Worm (Caenorhabditis elegans) whole organism, L4/young adult: ENCODE results near the gene hpo-33.

Experiments used
- W03F9.2 ChIP-seq: fragments of 150-350 bp; optimal IDR thresholded peaks from 2 replicates; lab custom pipeline; 2014; ENCODE audit warnings: missing biosample characterization, missing genetic modification characterization
- dao-5 ChIP-seq: sonication (generic microtip); optimal IDR thresholded peaks from 2 replicates; lab custom pipeline; 2016; ENCODE audit warnings: missing genotype, missing genetic modification characterization, moderate library complexity, missing compliant biosample characterization
- him-1 ChIP-seq: sonication (generic microtip); optimal IDR thresholded peaks from 2 replicates; lab custom pipeline; 2016; ENCODE audit warnings: missing genotype, missing genetic modification reagents, missing genetic modification characterization, missing compliant biosample characterization

Gene hpo-33

DNA sequence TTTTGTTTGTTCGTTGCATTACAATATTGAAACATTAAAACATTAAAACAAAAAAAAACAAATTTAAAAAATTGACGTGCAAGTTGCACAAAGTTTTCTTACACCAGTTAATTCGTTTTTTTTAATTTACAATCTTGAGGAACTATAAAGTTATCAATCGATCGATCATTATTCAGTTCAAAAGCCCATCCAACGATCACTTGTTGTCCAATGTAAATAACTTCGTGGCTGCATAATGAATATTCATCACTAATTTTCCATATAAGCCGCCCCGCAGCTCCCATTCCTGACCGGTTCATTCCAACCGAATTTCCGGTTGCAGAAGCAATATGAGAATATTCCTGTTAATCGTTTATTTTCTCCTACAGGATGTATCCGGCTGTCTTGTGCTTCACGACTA, at the start of gene hpo-33:
TSS of gene hpo-33 (plus strand) at position 301 of the 400 bp plus-strand sequence.
- TF ChIP-seq dao-5 (tag; lab: Kevin White, UChicago) = no peak
- no peak for TF ChIP-seq W03F9.2 (tag; lab: Kevin White, UChicago)
- no peak for TF ChIP-seq him-1 (tag; lab: Kevin White, UChicago)

DNA sequence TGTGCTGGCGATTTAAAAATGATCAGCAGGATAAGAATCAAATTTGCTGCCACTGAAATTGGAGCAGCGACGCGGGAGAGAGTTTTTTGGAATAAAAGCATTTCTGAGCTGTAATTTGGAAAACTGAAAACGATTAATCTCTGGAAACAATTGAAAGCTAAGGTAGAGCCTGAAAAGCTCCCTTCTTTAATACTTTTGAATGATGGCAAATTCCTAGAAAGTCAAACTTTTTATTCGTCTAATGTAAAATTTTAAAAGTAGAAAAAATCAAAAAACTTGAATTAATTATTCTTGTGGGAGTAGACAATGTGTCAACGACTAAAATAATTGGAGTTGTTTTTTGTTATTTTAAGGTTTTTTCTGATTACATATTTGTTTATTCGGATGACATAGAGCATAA, 42.2 kb upstream of the hpo-33 start, which contains the start of gene str-217:
TSS of gene str-217 (minus strand) at position 101 of the 400 bp plus-strand sequence.
- TF ChIP-seq him-1 (tag; lab: Kevin White, UChicago) (no peak), dao-5 (tag; lab: Kevin White, UChicago) (no peak), W03F9.2 (tag; lab: Kevin White, UChicago) (no peak)

DNA sequence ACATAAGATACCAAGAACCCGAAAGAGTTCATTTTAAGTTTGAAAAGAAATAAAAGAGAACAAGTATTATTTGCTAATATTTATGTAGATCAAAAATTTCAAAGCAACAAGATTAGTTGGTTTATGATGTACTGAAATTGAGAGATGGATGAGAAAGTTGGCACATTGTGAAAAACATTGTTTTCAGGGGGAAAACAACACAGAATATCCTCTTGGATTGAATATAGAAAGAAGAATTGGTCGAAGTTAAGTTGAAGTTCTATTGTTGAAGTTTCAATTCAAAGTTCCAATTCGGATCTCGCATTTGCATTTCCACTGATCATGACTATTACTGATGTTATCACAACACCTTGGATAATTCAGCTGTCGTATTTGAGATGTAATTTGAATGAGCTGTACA, 41.7 kb upstream of the hpo-33 start:
- TF ChIP-seq dao-5 (tag; lab: Kevin White, UChicago) (no peak), him-1 (tag; lab: Kevin White, UChicago) (no peak)

DNA sequence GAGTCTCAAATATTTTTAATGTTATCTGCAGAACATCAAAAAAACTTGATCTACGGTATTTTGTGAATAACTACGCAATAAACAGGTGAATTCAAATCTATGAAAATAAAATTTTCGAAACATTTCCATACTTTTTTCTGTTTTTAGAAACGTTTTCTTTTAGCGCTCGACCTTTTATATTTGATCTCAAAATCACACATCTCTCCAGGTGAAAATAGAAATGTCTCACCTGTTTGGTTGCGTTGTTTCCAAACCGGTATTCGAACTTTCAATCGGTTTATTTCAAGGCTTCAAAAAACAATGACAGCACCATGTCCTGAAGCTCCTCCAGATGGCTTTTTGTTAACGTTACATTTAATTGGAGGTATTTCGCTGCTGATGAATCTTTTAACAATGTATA, 41.2 kb upstream of the hpo-33 start, which contains the start of gene sri-9:
TSS of gene sri-9 (plus strand) at position 301 of the 400 bp plus-strand sequence.
- TF ChIP-seq him-1 (tag; lab: Kevin White, UChicago) (no peak), dao-5 (tag; lab: Kevin White, UChicago) (no peak), W03F9.2 (tag; lab: Kevin White, UChicago) (no peak)

DNA sequence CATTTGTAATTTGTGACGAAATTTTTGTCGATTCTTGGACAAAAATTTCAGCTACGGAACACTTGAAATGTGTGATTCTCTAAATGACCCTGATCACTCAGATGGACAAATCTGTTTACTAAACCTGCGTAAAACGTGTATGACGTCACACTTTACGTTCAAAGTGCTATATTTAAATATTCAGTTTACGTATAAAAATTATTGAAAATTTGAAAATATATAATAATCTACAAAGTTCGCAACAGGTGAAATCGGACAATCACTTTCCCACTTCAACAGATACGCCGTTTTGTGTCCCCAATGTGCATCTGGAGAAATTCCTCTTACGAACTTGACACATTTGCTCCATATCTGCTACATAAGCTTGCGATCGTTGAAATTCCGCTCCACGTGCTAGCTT, 37.2 kb upstream of the hpo-33 start, which contains the start of gene srh-131:
TSS of gene srh-131 (plus strand) at position 301 of the 400 bp plus-strand sequence.
- no peak for TF ChIP-seq him-1 (tag; lab: Kevin White, UChicago)
- no peak for TF ChIP-seq dao-5 (tag; lab: Kevin White, UChicago)
- no peak for TF ChIP-seq W03F9.2 (tag; lab: Kevin White, UChicago)

DNA sequence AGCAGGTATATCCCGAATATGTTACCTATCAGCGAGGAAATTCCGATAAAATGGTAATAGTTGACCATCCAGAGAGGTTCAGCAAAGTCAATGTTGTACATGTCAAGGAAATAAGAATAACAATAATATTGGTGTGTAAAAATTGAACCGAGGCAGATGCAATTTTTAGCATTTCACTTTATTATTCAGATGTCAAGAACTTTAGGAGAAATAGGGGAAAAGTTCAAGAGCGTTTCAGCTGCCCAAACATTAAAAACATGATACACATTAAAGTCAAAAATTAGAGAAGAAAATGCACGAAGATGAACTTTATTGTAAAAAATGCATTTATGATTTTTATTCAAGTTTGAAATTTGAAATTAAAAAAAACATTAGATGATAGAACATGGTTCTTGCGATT, 34.1 kb upstream of the hpo-33 start, which contains the start of gene sri-69:
TSS of gene sri-69 (minus strand) at position 101 of the 400 bp plus-strand sequence.
- TF ChIP-seq him-1 (tag; lab: Kevin White, UChicago) = no peak
- no peak for TF ChIP-seq dao-5 (tag; lab: Kevin White, UChicago)
- no peak for TF ChIP-seq W03F9.2 (tag; lab: Kevin White, UChicago)

DNA sequence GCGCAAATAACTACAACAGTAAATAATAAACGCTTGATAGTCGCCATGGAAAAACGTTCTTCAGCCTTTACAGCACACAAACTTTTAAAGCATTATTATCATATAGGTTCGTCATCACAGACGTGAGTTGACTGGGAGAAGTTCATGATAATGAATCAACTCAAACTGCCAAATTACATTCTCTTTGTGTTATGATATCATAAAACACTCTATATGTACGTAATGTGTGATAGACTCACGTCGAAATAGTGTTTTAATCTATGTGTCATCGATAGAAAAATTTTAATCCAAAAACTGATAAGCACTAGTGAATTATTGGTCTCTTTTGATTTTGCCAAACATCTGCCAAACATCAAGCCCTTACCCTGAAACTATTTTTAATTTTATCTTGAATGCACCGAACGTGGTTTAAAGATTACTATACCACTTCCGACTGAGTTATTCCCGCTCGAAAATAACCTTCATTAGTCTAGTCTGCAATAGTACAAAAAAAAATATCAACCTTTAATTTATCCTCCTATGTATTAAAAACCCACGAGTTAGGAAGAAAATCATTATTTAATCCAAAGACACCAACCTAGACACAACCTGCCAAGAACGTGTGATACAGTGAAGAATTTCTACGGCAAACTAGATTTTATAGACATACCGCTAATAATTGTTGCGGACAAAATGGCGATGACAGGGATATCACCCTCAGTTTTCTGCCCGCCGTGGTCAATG, 32.9 kb upstream of the hpo-33 start, which contains the start of the genes clc-12 and clec-240:
TSS of gene clc-12 (minus strand) at position 47 of the 723 bp plus-strand sequence.
TSS of gene clec-240 (plus strand) at position 673 of the 723 bp plus-strand sequence.
- no peak for TF ChIP-seq him-1 (tag; lab: Kevin White, UChicago)
- TF ChIP-seq dao-5 (tag; lab: Kevin White, UChicago) = no peak

DNA sequence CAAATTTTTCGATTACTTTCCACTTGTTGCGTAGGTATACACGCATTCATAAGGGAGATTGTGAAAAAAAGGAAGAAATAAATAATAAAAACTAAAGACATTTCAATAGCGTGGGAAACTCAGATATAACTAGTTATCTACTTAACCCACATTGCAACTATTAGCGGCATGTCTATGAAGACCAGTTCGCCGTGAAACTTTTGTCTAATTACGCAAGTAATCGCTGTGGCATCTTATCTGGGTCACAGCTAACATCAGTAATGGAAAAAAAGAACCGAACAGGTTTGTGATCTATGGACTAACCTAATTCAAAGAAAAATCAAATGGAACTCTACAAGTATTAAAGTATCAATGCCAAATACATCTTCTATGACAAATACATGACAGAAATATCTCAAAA, 29.1 kb upstream of the hpo-33 start, which contains the start of gene clec-241:
TSS of gene clec-241 (minus strand) at position 101 of the 400 bp plus-strand sequence.
- TF ChIP-seq dao-5 (tag; lab: Kevin White, UChicago) (no peak), him-1 (tag; lab: Kevin White, UChicago) (no peak), W03F9.2 (tag; lab: Kevin White, UChicago) (no peak)

DNA sequence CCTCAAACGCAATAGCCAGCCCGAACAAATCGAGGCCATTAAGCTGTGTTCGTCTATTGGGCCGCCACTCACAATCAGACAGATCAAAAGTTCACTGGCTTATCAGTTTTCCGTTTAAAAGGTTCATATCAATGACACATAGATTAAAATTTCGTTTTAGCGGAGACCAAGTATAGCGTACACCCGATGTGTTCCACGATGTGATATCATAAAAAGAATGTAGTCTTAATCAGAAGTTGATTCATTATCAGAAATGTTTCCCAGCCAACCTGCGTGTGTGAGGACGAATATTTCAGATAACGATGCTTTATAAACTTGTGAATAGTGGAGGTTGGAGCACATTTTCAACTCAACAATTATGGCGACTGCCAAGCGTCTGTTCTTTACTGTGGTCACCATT, 28.3 kb upstream of the hpo-33 start, which contains the start of gene clc-13:
TSS of gene clc-13 (plus strand) at position 359 of the 400 bp plus-strand sequence.
- TF ChIP-seq dao-5 (tag; lab: Kevin White, UChicago) = no peak
- TF ChIP-seq him-1 (tag; lab: Kevin White, UChicago) = no peak
- no peak for TF ChIP-seq W03F9.2 (tag; lab: Kevin White, UChicago)

DNA sequence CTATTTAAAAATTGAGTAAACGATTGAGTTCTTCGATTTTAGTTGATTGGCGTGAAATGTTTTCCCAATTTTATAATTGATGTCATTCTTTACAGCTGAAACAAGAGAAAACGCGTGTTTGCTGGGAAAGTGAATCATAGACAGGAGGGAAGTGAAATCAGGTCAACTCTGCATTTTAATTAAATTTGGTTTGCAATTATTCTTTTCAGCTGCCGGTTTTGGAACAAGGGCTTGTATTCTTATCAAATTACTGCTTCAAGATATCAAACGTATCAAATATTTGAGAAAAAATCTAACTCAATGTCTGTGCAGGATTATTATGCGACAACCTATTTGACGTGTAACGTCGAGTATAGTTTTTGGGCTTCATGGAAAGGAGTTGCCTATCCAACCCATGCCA, 25.6 kb upstream of the hpo-33 start, which contains the start of gene srh-97:
TSS of gene srh-97 (plus strand) at position 301 of the 400 bp plus-strand sequence.
- TF ChIP-seq W03F9.2 (tag; lab: Kevin White, UChicago) = no peak
- TF ChIP-seq him-1 (tag; lab: Kevin White, UChicago) = no peak
- TF ChIP-seq dao-5 (tag; lab: Kevin White, UChicago) = no peak

DNA sequence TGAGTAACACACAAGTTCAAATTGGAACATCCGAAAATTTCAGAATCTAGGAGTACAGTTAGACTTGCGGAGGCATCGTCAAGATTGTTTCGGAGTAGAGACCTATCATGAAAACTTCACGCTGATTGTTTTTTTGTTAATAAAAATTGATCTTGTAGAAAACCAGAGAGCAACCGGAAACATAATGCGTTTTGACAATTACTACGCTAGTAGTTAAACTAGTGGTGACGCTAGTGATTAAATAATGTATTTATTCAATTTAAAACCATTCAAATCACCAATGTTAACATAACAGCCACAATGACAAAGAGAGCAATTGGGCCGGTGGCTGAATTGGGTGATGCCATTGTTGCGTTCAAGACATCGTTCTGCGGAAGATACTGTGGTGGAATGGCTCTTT, 22.7 kb upstream of the hpo-33 start, which contains the start of gene F49H6.17:
TSS of gene F49H6.17 (plus strand) at position 301 of the 400 bp plus-strand sequence.
- TF ChIP-seq dao-5 (tag; lab: Kevin White, UChicago) (no peak), W03F9.2 (tag; lab: Kevin White, UChicago) (no peak), him-1 (tag; lab: Kevin White, UChicago) (no peak)

DNA sequence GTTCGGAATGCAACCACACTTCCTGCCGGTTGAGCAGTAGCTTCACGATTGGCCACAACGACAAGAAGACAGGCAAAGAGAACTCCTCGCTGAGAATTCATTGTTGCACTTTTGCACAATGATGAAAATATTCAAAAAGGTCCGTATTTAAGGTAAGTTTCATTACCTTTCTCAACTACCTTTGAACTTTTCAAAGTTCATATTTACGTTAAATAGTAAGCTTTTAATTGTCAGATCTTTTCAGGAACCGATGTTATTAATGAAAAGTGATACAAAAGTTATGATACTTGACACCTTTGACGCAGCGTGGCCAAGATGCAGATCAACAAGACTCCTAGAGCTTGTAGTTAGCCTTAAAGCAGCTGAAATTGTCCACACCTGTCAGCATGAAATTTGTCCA, 21.0 kb upstream of the hpo-33 start, which contains the start of gene F49H6.12:
TSS of gene F49H6.12 (minus strand) at position 101 of the 400 bp plus-strand sequence.
- TF ChIP-seq dao-5 (tag; lab: Kevin White, UChicago) = no peak
- no peak for TF ChIP-seq him-1 (tag; lab: Kevin White, UChicago)
- TF ChIP-seq W03F9.2 (tag; lab: Kevin White, UChicago) = no peak

DNA sequence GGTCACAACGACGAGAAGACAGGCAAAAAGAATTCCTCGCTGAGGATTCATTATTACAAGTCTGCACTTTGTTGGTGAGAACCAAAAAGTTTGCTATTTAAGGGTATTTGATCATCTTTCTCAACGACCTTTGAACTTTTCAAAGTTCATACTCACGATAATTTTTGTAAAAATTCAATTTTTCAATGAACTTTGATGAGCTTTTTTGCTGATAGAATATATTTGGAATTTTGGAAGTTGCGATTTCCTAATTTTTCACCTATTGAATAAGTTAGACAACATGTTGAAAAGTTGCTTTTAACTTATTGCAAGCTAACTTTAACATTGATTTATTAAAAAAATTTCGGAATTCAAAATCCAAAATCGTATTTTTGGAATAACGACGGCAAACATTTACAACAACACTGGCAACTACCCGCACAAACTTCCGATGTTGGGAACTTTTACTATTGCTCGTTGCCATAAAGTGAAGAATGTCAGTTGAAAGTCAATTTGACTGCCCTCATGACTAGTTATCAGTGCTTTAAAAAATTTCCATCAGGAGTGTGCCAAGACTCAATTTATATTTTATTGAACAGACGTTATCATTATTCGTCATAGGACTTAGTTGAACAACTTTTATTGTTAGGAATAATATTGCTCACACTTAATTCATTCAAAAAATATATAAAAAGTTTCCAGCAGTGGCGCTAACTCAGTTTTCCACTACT, 19.6 kb upstream of the hpo-33 start, which contains the start of the genes F49H6.8 and F49H6.5:
TSS of gene F49H6.8 (minus strand) at position 51 of the 710 bp plus-strand sequence.
TSS of gene F49H6.5 (plus strand) at position 629 of the 710 bp plus-strand sequence.
- no peak for TF ChIP-seq W03F9.2 (tag; lab: Kevin White, UChicago)
- TF ChIP-seq him-1 (tag; lab: Kevin White, UChicago) = no peak
- no peak for TF ChIP-seq dao-5 (tag; lab: Kevin White, UChicago)
